Fruit fly (Drosophila melanogaster): ENCODE results near the gene CG8611.

dm6 chrX:17423310-17423945 lies 1.5 kb upstream of the CG8611 start, which contains the start of gene ENGase:
- TF ChIP-seq toe (GFP tag; optimal IDR thresholded peaks at IDR 0.05) (no peak), CG1620 (GFP tag; optimal IDR thresholded peaks at IDR 0.05) (peak; percentile 7), pad (GFP tag; optimal IDR thresholded peaks at IDR 0.05) (peak; percentile 38), ovo (GFP tag; optimal IDR thresholded peaks at IDR 0.05) (no peak), Hr96 (GFP tag; optimal IDR thresholded peaks at IDR 0.05) (peak; percentile 39), Mnt (GFP tag; optimal IDR thresholded peaks at IDR 0.05) (peak; percentile 30), kay (GFP tag; ENCODE audit: borderline replicate concordance) (no peak)

All from whole organism, adult.